Worm (Caenorhabditis elegans): ENCODE results near the gene mmcm-1.

mmcm-1 gene

DNA sequence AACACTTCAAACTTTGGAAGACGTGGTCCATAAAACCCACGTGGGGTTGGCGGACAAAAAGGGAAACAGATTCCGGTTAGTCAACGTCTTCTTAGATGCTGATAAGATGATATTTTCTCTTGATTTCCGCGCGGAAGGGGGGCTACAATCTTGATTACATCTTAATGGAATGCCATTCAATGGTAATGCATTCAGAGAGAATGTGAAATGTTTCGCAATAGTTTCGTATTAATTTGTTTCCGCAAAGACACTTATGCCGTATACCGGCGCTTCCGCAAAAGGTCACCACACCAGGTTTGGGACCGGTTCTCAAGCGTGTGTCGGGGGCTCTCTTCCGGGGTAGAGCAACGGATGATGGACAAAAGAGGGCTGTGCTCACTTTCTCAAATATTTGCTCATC, 33.0 kb downstream of the mmcm-1 start:
- TF ChIP-seq unc-62 (GFP tag; optimal IDR thresholded peaks at IDR 0.05): no peak

DNA sequence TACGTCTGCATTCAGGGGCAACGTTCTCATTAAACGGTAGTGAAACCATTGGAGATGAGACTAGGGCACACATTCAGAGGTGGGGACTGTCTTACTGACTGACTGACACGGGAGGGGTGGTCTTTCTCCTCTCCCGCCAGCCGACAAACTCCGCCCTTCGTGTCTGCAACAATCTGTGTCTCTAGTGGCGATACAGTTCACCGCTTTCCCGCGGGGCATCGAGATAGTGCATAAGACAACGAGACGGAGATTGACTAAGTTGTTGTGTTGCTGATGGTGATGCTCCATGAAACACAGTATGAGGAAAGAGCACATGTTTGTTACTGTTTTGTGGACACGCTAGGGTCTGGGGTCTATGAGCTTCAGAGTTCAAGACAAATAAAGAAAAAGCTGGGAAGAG, 34.1 kb downstream of the mmcm-1 start:
- no peak for TF ChIP-seq unc-62 (GFP tag; optimal IDR thresholded peaks at IDR 0.05)

- TF ChIP-seq unc-62 (GFP tag; optimal IDR thresholded peaks at IDR 0.05): no peak
These were observed 34.5 kb downstream of the mmcm-1 start for ce11 chrIII:3872978-3873377.

DNA sequence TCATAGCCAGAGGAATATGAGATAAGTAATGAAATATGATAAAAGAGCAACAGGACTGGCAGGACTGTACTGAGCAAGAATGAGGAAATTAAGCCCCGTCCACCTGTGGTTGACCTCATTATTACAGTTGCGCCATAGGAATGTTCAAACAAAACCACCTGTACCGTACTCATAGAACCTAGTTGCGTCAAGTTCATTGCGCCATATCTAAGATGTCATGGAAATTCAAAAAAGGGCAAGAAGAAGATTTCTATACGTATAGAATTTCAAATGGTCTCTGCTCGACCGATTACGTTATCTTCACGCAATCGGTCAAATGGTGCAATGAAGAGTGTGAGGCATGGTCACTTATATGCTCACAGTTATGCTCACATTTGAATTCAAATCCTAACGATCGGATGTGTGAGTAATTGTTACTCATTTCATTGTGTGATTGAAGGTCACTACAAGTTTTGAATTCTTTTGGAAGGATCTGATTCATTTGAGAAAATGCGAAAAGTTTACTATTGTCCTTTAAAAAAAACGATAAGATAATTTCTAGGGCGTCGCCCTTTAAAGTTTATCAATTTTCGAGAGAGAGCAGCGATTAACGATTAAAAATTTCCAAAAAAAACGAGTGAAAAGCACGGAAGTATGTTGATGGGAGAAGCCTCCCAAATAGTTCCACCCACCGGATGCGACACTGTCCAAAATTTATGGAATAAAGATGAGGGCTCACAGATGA, 35.6 kb downstream of the mmcm-1 start:
- TF ChIP-seq unc-62 (GFP tag; optimal IDR thresholded peaks at IDR 0.05): no peak

DNA sequence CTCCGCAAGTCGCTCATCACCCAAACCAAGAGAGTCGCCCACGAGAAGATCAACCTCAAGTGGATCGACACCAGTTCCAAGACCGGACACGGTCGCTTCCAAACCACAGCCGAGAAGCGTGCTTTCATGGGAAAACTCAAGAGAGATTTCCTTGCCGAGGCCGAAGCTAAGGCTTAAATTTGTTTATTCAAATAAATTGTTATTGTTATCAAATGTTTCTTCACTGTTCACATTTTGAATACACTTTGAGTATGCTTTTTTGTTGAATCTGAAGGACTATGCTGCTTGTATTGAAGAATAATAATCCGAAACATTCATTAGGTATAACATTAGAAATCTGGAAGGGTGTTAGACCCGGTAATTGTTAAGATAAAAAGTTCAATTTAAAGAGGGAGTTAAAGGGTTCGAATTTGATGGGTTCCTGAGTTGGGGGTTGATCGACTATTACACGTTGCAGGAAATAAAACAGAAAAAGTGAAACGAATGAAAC, 38.1 kb downstream of the mmcm-1 start:
- TF ChIP-seq unc-62 (GFP tag; optimal IDR thresholded peaks at IDR 0.05): no peak

ce11 chrIII:3867937-3868929, 39.3 kb downstream of the mmcm-1 start:
- TF ChIP-seq unc-62 (GFP tag; optimal IDR thresholded peaks at IDR 0.05): no peak

- peak; percentile 79 for TF ChIP-seq unc-62 (GFP tag; optimal IDR thresholded peaks at IDR 0.05)
These were observed 40.0 kb downstream of the mmcm-1 start, which contains the start of gene rpl-3 for ce11 chrIII:3867378-3867904. Gene rpl-3, plus strand, starts transcription at chrIII:3867854.

DNA sequence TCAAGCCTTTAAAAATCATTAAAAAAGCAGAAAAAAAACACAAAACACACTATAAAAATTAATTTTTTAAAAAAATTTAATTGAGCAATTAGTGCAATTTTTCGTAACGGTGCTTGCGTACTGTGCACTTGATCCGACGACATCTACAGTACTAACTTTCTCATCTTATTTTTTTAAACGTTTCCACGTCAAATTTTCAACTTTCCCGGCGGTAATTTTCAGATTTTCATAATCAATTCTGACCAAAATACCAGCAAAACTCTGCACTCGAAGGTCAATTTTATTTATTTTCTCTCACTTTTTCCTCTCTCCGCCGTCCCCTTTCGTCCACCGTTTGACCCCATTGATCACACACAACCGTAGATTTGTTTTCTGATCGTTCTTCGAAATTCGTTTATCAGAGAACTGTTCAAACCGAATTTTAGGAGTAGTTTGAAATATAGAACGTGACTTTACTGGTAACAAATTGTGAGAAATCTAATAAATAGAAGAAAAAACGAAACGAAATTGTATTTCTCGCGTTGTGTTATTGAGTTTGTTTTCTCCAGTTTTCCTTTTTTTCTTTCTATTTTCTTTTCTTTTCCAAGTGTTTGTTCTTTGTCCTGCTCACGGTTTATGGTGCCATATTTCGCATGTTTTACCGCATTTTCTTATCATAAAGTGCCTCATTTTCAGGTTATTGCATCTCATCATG, 43.5 kb downstream of the mmcm-1 start, which contains the start of gene acs-19:
Gene acs-19, plus strand, starts transcription at position 676 of the 694 bp plus-strand sequence.
- no peak for TF ChIP-seq unc-62 (GFP tag; optimal IDR thresholded peaks at IDR 0.05)

DNA sequence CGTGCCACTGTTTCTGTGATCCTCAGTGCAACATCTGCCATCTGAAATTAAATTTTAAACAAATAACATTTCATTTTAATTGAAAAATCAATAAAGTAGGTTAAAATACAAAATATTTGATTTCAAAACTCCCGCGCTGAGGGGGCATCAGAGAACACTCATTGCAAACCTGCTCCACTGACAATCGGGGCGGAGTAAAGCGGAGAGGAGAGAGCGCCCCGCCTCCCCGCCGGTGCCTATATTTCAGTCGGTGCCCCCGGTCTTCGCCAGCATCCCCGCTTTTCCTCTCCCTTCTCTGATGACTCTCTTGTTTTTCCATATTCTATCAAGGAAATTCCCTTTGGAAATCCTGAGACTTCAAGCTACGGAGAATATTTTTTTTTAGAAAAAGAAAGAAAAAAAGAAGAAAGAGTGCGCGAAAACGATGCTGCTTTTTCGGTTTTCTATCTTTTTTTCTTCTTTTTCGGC, 44.5 kb downstream of the mmcm-1 start, which contains the start of gene brc-1:
Gene brc-1, minus strand, starts transcription at position 51 of the 468 bp plus-strand sequence.
- no peak for TF ChIP-seq unc-62 (GFP tag; optimal IDR thresholded peaks at IDR 0.05)
